Worm (Caenorhabditis elegans) whole organism, young adult: ENCODE measurements around the gene ceh-41.

Experiments used
- D2030.7 ChIP-seq: fragments of 200-800 bp; sonication (Bioruptor generic); IDR thresholded peaks from 2 replicates; pipeline ENCODE4 v1.3.6; 2022; ENCODE audit warnings: missing genetic modification reagents, missing genetic modification characterization, missing compliant biosample characterization
- F22D6.2 ChIP-seq: sonication (generic microtip); optimal IDR thresholded peaks from 2 replicates; lab custom pipeline; 2016; ENCODE audit warnings: mild to moderate bottlenecking, missing genetic modification characterization, missing compliant biosample characterization
- F57A8.1 ChIP-seq: fragments of 200-800 bp; sonication (Bioruptor generic); optimal IDR thresholded peaks from 2 replicates; lab custom pipeline; 2018; ENCODE audit warnings: mild to moderate bottlenecking, missing genetic modification characterization, moderate library complexity, missing compliant biosample characterization
- K11D2.4 ChIP-seq: fragments of 200-800 bp; sonication (Bioruptor generic); IDR thresholded peaks from 2 replicates; pipeline ENCODE4 v1.3.6; 2022; ENCODE audit warnings: missing genetic modification reagents, missing genetic modification characterization, missing compliant biosample characterization
- T26A5.8 ChIP-seq: sonication (generic microtip); optimal IDR thresholded peaks from 2 replicates; lab custom pipeline; 2016; ENCODE audit warnings: missing genetic modification characterization, missing compliant biosample characterization
- attf-5 ChIP-seq: fragments of 200-800 bp; sonication (Bioruptor generic); optimal IDR thresholded peaks from 2 replicates; lab custom pipeline; 2018; ENCODE audit warnings: mild to moderate bottlenecking, missing genetic modification characterization, missing compliant biosample characterization
- bed-2 ChIP-seq: fragments of 200-800 bp; sonication (Bioruptor generic); IDR thresholded peaks from 2 replicates; pipeline ENCODE4 v1.3.6; 2022; ENCODE audit warnings: missing genetic modification reagents, missing genetic modification characterization, missing compliant biosample characterization
- ceh-91 ChIP-seq: fragments of 200-800 bp; sonication (Bioruptor generic); IDR thresholded peaks from 2 replicates; pipeline ENCODE4 v1.3.6; 2022; ENCODE audit warnings: missing genetic modification reagents, missing genetic modification characterization, missing compliant biosample characterization
- die-1 ChIP-seq: sonication (generic microtip); optimal IDR thresholded peaks from 2 replicates; lab custom pipeline; 2016; ENCODE audit warnings: missing genotype, mild to moderate bottlenecking, missing genetic modification characterization, missing compliant biosample characterization
- egl-18 ChIP-seq: fragments of 200-800 bp; sonication (Bioruptor generic); IDR thresholded peaks from 2 replicates; pipeline ENCODE4 v1.3.6; 2022; ENCODE audit warnings: missing genetic modification reagents, missing genetic modification characterization, missing compliant biosample characterization
- hmg-1.2 ChIP-seq: fragments of 200-800 bp; sonication (Bioruptor generic); IDR thresholded peaks from 2 replicates; pipeline ENCODE4 v1.3.6; 2022; ENCODE audit warnings: missing genetic modification reagents, missing genetic modification characterization, missing compliant biosample characterization
- lag-1 ChIP-seq: fragments of 200-800 bp; sonication (Bioruptor generic); IDR thresholded peaks from 2 replicates; pipeline ENCODE4 v1.3.6; 2022; ENCODE audit warnings: missing genetic modification reagents, missing genetic modification characterization, missing compliant biosample characterization
- let-526 ChIP-seq: fragments of 200-800 bp; sonication (Bioruptor generic); IDR thresholded peaks from 2 replicates; pipeline ENCODE4 v1.3.6; 2022; ENCODE audit warnings: missing genetic modification reagents, missing genetic modification characterization, missing compliant biosample characterization
- lin-40 ChIP-seq: sonication (generic microtip); optimal IDR thresholded peaks from 2 replicates; lab custom pipeline; 2016; ENCODE audit warnings: missing genetic modification characterization, mild to moderate bottlenecking, missing compliant biosample characterization, missing genotype, missing genetic modification reagents
- lsl-1 ChIP-seq: fragments of 200-800 bp; sonication (Bioruptor generic); optimal IDR thresholded peaks from 2 replicates; lab custom pipeline; 2018; ENCODE audit warnings: mild to moderate bottlenecking, missing genetic modification characterization, moderate library complexity, missing compliant biosample characterization
- madf-8 ChIP-seq: fragments of 200-800 bp; sonication (Bioruptor generic); conservative IDR thresholded peaks from 2 replicates; pipeline ENCODE4 v1.3.6; 2022; ENCODE audit warnings: missing genetic modification reagents, missing genetic modification characterization, missing compliant biosample characterization
- mes-4 ChIP-seq: sonication (generic microtip); optimal IDR thresholded peaks from 2 replicates; lab custom pipeline; 2016; ENCODE audit warnings: missing genotype, missing genetic modification characterization, missing compliant biosample characterization
- nhr-120 ChIP-seq: fragments of 200-800 bp; sonication (Bioruptor generic); IDR thresholded peaks from 2 replicates; pipeline ENCODE4 v1.3.6; 2022; ENCODE audit warnings: missing genetic modification characterization, missing compliant biosample characterization
- nhr-90 ChIP-seq: sonication (generic microtip); optimal IDR thresholded peaks from 2 replicates; lab custom pipeline; 2016; ENCODE audit warnings: missing genotype, mild to moderate bottlenecking, missing genetic modification characterization, missing compliant biosample characterization
- snpc-3.4 ChIP-seq: sonication (generic microtip); optimal IDR thresholded peaks from 2 replicates; lab custom pipeline; 2017; ENCODE audit warnings: missing genetic modification characterization, mild to moderate bottlenecking, missing compliant biosample characterization, antibody characterized with exemption, moderate library complexity, missing genotype, missing genetic modification reagents
- tbp1 ChIP-seq: fragments of 200-800 bp; sonication (Bioruptor generic); optimal IDR thresholded peaks from 2 replicates; lab custom pipeline; 2018; ENCODE audit warnings: mild to moderate bottlenecking, missing genetic modification characterization, missing compliant biosample characterization
- xnd-1 ChIP-seq: sonication (generic microtip); optimal IDR thresholded peaks from 2 replicates; lab custom pipeline; 2016; ENCODE audit warnings: missing genotype, missing genetic modification reagents, missing genetic modification characterization, missing compliant biosample characterization
- zfh-2 ChIP-seq: fragments of 200-800 bp; sonication (Bioruptor generic); conservative IDR thresholded peaks from 2 replicates; pipeline ENCODE4 v1.3.6; 2022; ENCODE audit warnings: missing genetic modification reagents, missing genetic modification characterization, missing compliant biosample characterization
- ztf-18 ChIP-seq: sonication (generic microtip); optimal IDR thresholded peaks from 2 replicates; lab custom pipeline; 2016; ENCODE audit warnings: missing genotype, mild to moderate bottlenecking, missing genetic modification characterization, missing compliant biosample characterization

Gene ceh-41

ce11 chrX:1811436-1811835 lies 37.0 kb downstream of the ceh-41 start, which contains the start of gene C14E2.3:
Gene C14E2.3, minus strand, starts transcription at chrX:1811536.
- no peak for TF ChIP-seq K11D2.4 (GFP tag; lab: Robert Waterston, UW)
- no peak for TF ChIP-seq die-1 (tag; lab: Kevin White, UChicago)
- no peak for TF ChIP-seq egl-18
- TF ChIP-seq nhr-120 (GFP tag; lab: Robert Waterston, UW): no peak
- no peak for TF ChIP-seq lin-40
- TF ChIP-seq bed-2 (GFP tag; lab: Robert Waterston, UW): no peak
- no peak for TF ChIP-seq F57A8.1
- no peak for TF ChIP-seq tbp1 (GFP tag; lab: Kevin White, UChicago)
- TF ChIP-seq zfh-2 (GFP tag; lab: Robert Waterston, UW): no peak
- TF ChIP-seq madf-8: no peak
- no peak for TF ChIP-seq hmg-1.2 (GFP tag; lab: Robert Waterston, UW)
- TF ChIP-seq attf-5 (GFP tag; lab: Kevin White, UChicago): no peak
- no peak for TF ChIP-seq ceh-91 (GFP tag; lab: Robert Waterston, UW)
- TF ChIP-seq let-526: no peak
- no peak for TF ChIP-seq snpc-3.4 (tag; lab: Kevin White, UChicago)
- TF ChIP-seq F22D6.2 (tag; lab: Kevin White, UChicago): no peak
- no peak for TF ChIP-seq ztf-18 (tag; lab: Kevin White, UChicago)
- no peak for TF ChIP-seq nhr-90 (tag; lab: Kevin White, UChicago)
- no peak for TF ChIP-seq lsl-1
- no peak for TF ChIP-seq T26A5.8 (tag; lab: Kevin White, UChicago)

ce11 chrX:1800980-1801506 lies 47.4 kb downstream of the ceh-41 start, which contains the start of gene C14E2.11:
Gene C14E2.11, plus strand, starts transcription at chrX:1801456.
- TF ChIP-seq mes-4 (tag; lab: Kevin White, UChicago) (no peak), D2030.7 (GFP tag; lab: Robert Waterston, UW) (no peak), attf-5 (GFP tag; lab: Kevin White, UChicago) (no peak), lag-1 (no peak)

- no peak for TF ChIP-seq xnd-1 (tag; lab: Kevin White, UChicago)
These were observed 49.9 kb downstream of the ceh-41 start for ce11 chrX:1798543-1798942.
